Worm (Caenorhabditis elegans): ENCODE measurements around the gene srw-41.

Gene srw-41

DNA sequence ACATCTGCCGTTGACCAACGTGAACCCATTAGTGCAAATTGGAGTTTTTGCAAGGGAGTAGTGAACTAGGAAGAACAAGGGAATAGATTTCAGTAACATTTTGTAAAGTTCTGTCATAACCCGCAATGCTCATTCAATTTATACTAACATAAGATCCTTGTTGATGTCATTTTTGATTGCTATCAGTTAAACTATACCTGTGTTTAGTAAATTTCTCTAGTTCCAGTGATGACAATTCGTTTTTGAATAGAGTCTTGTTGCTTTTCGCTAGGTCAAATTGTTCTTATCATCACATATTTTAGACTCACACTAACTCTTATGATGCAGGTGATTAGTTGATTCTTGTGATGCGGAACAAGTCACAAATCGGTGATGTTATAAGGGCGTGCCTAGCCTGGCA lies 9.3 kb downstream of the srw-41 start, which contains the start of gene clec-9:
Gene clec-9 (minus strand): TSS at position 101 of the 400 bp plus-strand sequence.
- TF ChIP-seq hlh-13 (GFP tag; optimal IDR thresholded peaks at IDR 0.05) (no peak), C38D4.7 (GFP tag; optimal IDR thresholded peaks at IDR 0.05) (no peak), fax-1 (tag; optimal IDR thresholded peaks at IDR 0.05) (no peak), nfya-1 (tag; optimal IDR thresholded peaks at IDR 0.05) (no peak), ref-2 (tag; optimal IDR thresholded peaks at IDR 0.05) (no peak), pros-1 (tag; optimal IDR thresholded peaks at IDR 0.05) (no peak), K09A11.1 (tag; optimal IDR thresholded peaks at IDR 0.05; ENCODE audit: insufficient read depth) (no peak), unc-3 (GFP tag; conservative IDR thresholded peaks at IDR 0.05) (no peak), unc-3 (tag; optimal IDR thresholded peaks at IDR 0.05) (no peak)

DNA sequence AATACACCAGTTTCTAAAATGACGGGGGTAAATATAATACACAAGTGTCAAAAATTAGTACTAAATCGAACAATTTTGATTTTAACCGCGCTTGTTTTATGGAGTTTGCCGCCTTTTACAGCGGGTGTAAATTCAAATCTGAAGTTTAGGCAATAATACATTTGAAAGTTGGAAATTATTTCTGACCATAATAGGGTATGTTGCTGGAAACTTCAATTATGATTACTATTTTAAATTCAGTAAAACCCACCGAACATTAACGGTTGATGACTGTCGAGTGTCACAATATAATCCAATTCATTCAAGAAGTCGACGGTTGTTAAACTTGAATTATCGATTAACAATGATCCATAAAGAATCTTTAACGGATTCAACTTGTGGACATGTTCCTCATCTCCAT lies 16.5 kb downstream of the srw-41 start:
- TF ChIP-seq ceh-14 (tag; optimal IDR thresholded peaks at IDR 0.05), result no peak
- TF ChIP-seq unc-42 (tag; optimal IDR thresholded peaks at IDR 0.05), result no peak

DNA sequence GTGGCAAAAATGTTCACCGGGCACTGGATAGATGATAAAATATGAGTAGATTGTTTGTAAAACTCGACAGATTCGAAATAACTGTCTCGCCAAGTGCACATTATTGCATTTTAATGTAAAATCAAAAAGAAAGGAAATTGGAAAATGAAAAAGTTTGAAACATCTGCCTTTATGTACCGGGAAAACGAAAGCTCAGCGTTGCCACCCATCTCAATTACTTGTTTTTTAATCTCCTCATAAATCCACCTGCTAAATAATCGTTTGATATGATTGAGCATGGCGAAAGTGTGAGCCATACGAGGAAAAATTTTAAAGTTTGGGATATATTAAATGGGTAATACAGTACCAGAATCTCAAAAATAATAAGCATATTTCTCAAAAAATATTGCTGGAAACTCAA lies 19.3 kb downstream of the srw-41 start, which contains the start of gene srh-137:
Gene srh-137 (minus strand): TSS at position 101 of the 400 bp plus-strand sequence.
- no peak for TF ChIP-seq pqm-1 (tag; optimal IDR thresholded peaks at IDR 0.05)
- no peak for TF ChIP-seq ceh-31 (tag; optimal IDR thresholded peaks at IDR 0.05)
- no peak for TF ChIP-seq ceh-14 (tag; optimal IDR thresholded peaks at IDR 0.05)
- TF ChIP-seq unc-55 (GFP tag; optimal IDR thresholded peaks at IDR 0.05), result no peak

DNA sequence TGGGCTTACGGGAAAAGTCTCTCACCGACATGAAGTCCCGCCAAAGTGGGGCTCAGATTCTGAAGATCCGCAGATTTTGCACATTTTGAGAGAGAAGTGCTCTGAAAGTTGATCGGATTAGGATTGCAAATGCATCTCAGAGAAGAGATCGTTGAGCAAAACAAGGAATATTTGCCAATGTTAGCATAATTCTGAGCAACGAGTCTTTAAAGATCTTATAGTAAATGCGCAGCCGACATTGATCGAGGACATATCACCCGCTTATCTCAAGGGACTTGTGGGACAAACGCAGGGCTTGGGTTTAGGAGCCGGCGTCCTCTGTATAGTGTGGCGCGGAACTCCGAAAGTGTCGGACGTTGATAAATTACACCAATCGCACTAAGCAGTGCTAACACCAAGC lies 26.5 kb downstream of the srw-41 start, which contains the start of gene nhr-112:
Gene nhr-112 (minus strand): TSS at position 101 of the 400 bp plus-strand sequence.
- TF ChIP-seq syd-9 (tag; optimal IDR thresholded peaks at IDR 0.05), result no peak
- TF ChIP-seq sox-2 (GFP tag; IDR thresholded peaks at IDR 0.05), result no peak
- no peak for TF ChIP-seq pha-2 (tag; optimal IDR thresholded peaks at IDR 0.05)
- TF ChIP-seq ceh-2 (tag; optimal IDR thresholded peaks at IDR 0.05), result no peak
- TF ChIP-seq nhr-11 (tag; optimal IDR thresholded peaks at IDR 0.05), result no peak

DNA sequence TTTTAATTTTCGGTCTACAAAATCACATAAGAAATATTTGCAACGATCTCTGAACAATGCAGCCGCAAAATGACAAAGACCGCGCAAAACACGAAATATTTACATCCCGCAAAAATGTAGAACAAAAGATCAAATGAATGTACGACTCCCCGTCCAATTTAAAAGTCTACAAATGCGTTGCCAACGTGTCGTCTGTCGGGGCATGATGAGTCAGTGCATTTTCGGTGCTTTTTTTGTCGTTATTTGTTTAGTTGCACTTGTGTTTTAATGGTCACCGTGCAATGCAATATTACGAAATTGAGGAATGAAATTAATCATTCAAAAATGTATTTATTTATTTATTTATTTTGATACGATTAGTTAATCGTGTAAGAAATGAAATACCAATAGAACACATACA lies 27.3 kb downstream of the srw-41 start:
- TF ChIP-seq hlh-6 (tag; optimal IDR thresholded peaks at IDR 0.05) (no peak), hlh-8 (tag; optimal IDR thresholded peaks at IDR 0.05) (no peak), ceh-48 (tag; optimal IDR thresholded peaks at IDR 0.05) (no peak), K02D7.2 (tag; optimal IDR thresholded peaks at IDR 0.05) (no peak), hlh-13 (GFP tag; optimal IDR thresholded peaks at IDR 0.05) (no peak), unc-42 (tag; optimal IDR thresholded peaks at IDR 0.05) (no peak), gmeb-2 (tag; optimal IDR thresholded peaks at IDR 0.05) (no peak), nfya-1 (tag; optimal IDR thresholded peaks at IDR 0.05) (no peak), rnt-1 (tag; optimal IDR thresholded peaks at IDR 0.05) (no peak), ttx-3 (tag; optimal IDR thresholded peaks at IDR 0.05) (no peak), pha-4 (tag; optimal IDR thresholded peaks at IDR 0.05) (no peak), lin-11 (tag; optimal IDR thresholded peaks at IDR 0.05) (no peak), fkh-6 (tag; optimal IDR thresholded peaks at IDR 0.05) (no peak), C08G9.2 (tag; optimal IDR thresholded peaks at IDR 0.05) (no peak)

DNA sequence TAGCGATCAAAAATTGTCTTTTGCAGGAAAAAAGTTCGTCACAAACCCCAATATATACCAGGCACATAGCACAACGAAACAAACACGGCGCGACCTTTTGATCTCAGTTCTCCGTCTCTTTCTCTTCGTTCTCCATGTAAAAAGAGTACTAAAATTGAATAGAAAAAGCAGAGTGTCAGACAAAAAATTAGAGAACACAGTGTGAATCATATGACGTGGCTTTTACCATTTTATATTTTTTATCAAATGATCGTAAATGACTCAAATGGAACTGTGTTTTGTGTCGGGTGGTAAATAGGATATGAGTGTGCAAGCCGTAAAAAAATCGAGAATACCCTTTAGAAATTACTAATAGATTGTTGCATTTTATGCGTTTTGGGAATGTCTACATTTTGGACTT lies 28.7 kb downstream of the srw-41 start:
- TF ChIP-seq hlh-13 (GFP tag; optimal IDR thresholded peaks at IDR 0.05) (no peak), hlh-6 (tag; optimal IDR thresholded peaks at IDR 0.05) (no peak), ets-4 (tag; optimal IDR thresholded peaks at IDR 0.05) (no peak), unc-3 (GFP tag; conservative IDR thresholded peaks at IDR 0.05) (no peak), unc-3 (tag; optimal IDR thresholded peaks at IDR 0.05) (no peak), lin-11 (tag; optimal IDR thresholded peaks at IDR 0.05) (no peak), ztf-16 (tag; optimal IDR thresholded peaks at IDR 0.05) (no peak), F13H6.1 (tag; optimal IDR thresholded peaks at IDR 0.05) (no peak), tbx-7 (tag; optimal IDR thresholded peaks at IDR 0.05) (no peak), ceh-2 (tag; optimal IDR thresholded peaks at IDR 0.05) (no peak), pqm-1 (tag; optimal IDR thresholded peaks at IDR 0.05) (no peak), C08G9.2 (tag; optimal IDR thresholded peaks at IDR 0.05) (no peak), sox-2 (GFP tag; IDR thresholded peaks at IDR 0.05) (no peak), eyg-1 (tag; optimal IDR thresholded peaks at IDR 0.05) (no peak), K09A11.1 (tag; optimal IDR thresholded peaks at IDR 0.05; ENCODE audit: insufficient read depth) (no peak), pat-9 (tag; optimal IDR thresholded peaks at IDR 0.05) (no peak), unc-55 (GFP tag; optimal IDR thresholded peaks at IDR 0.05) (no peak), pha-2 (tag; optimal IDR thresholded peaks at IDR 0.05) (no peak), nhr-232 (tag; optimal IDR thresholded peaks at IDR 0.05) (no peak)
